Worm (Caenorhabditis elegans): ENCODE data around the gene far-4.

ce11 chrV:13000068-13000467 is 609 bp upstream of the far-4 start:
- TF ChIP-seq pha-4 (tag; optimal IDR thresholded peaks at IDR 0.05) (no peak), nhr-28 (tag; optimal IDR thresholded peaks at IDR 0.05) (no peak), nhr-12 (tag; optimal IDR thresholded peaks at IDR 0.05) (no peak), zip-8 (tag; optimal IDR thresholded peaks at IDR 0.05) (no peak), elt-1 (tag; optimal IDR thresholded peaks at IDR 0.05; ENCODE audit: borderline replicate concordance, insufficient read depth) (no peak), lsy-2 (tag; optimal IDR thresholded peaks at IDR 0.05) (no peak), unc-62 (GFP tag; optimal IDR thresholded peaks at IDR 0.05) (no peak), mls-2 (tag; optimal IDR thresholded peaks at IDR 0.05) (no peak)
